Fruit fly (Drosophila melanogaster) whole organism, embryonic: Measurements from ENCODE around the gene CG44158.

Source experiments
- Ada2b ChIP-seq: fragments of 200-800 bp; sonication (Bioruptor generic); IDR thresholded peaks from 2 replicates; pipeline ENCODE4 v1.3.6; 2022; ENCODE audit warnings: missing biosample characterization, missing genetic modification characterization
- C15 ChIP-seq: fragments of 200-800 bp; sonication (Bioruptor generic); IDR thresholded peaks from 3 replicates; pipeline ENCODE4 v1.3.6; 2022; ENCODE audit warnings: missing biosample characterization, missing genetic modification characterization
- CG10267 ChIP-seq: fragments of 200-800 bp; sonication (Bioruptor generic); optimal IDR thresholded peaks from 2 replicates; lab custom pipeline; 2018; ENCODE audit warnings: missing biosample characterization, mild to moderate bottlenecking, missing genetic modification characterization, moderate library complexity
- CG10565 ChIP-seq: fragments of 200-800 bp; sonication (Bioruptor generic); optimal IDR thresholded peaks from 3 replicates; lab custom pipeline; 2016; ENCODE audit warnings: missing biosample characterization, mild to moderate bottlenecking, missing genetic modification characterization
- CG11456 ChIP-seq: fragments of 200-800 bp; sonication (Bioruptor generic); IDR thresholded peaks from 3 replicates; pipeline ENCODE4 v1.3.6; 2022; ENCODE audit warnings: missing biosample characterization, missing genetic modification characterization
- CG13424 ChIP-seq: fragments of 200-800 bp; sonication (Bioruptor generic); optimal IDR thresholded peaks from 2 replicates; lab custom pipeline; 2019; ENCODE audit warnings: missing biosample characterization, mild to moderate bottlenecking, missing genetic modification characterization, moderate library complexity
- CG16779 ChIP-seq: fragments of 200-800 bp; sonication (Bioruptor generic); IDR thresholded peaks from 2 replicates; pipeline ENCODE4 v1.3.6; 2022; ENCODE audit warnings: missing biosample characterization, missing genetic modification characterization
- CG16815 ChIP-seq: fragments of 200-800 bp; sonication (Bioruptor generic); optimal IDR thresholded peaks from 3 replicates; lab custom pipeline; 2017; ENCODE audit warnings: missing biosample characterization, mild to moderate bottlenecking, missing genetic modification characterization
- CG17802 ChIP-seq: fragments of 200-800 bp; sonication (Bioruptor generic); optimal IDR thresholded peaks from 2 replicates; lab custom pipeline; 2018; ENCODE audit warnings: missing biosample characterization, mild to moderate bottlenecking, missing genetic modification characterization, moderate library complexity
- CG17912 ChIP-seq: fragments of 200-800 bp; sonication (Bioruptor generic); optimal IDR thresholded peaks from 2 replicates; lab custom pipeline; 2018; ENCODE audit warnings: missing biosample characterization, mild to moderate bottlenecking, missing genetic modification characterization
- CG18764 ChIP-seq: fragments of 200-800 bp; sonication (Bioruptor generic); optimal IDR thresholded peaks from 3 replicates; lab custom pipeline; 2016; ENCODE audit warnings: missing biosample characterization, missing genetic modification characterization
- CG34224 ChIP-seq: fragments of 200-800 bp; sonication (Bioruptor generic); IDR thresholded peaks from 3 replicates; pipeline ENCODE4 v1.3.6; 2022; ENCODE audit warnings: missing biosample characterization, missing genetic modification characterization; ENCODE audit not compliant: partially characterized antibody
- CG34422 ChIP-seq: fragments of 200-800 bp; sonication (Bioruptor generic); IDR thresholded peaks from 3 replicates; pipeline ENCODE4 v1.3.6; 2022; ENCODE audit warnings: missing biosample characterization, missing genetic modification characterization
- CG3995 ChIP-seq: fragments of 200-800 bp; sonication (Bioruptor generic); optimal IDR thresholded peaks from 3 replicates; lab custom pipeline; 2016; ENCODE audit warnings: missing biosample characterization, missing genetic modification characterization
- CG4707 ChIP-seq: fragments of 200-800 bp; sonication (Bioruptor generic); optimal IDR thresholded peaks from 2 replicates; lab custom pipeline; 2018; ENCODE audit warnings: missing biosample characterization, mild to moderate bottlenecking, missing genetic modification characterization, moderate library complexity
- CG4854 ChIP-seq: fragments of 200-800 bp; sonication (Bioruptor generic); optimal IDR thresholded peaks from 2 replicates; lab custom pipeline; 2016; ENCODE audit warnings: missing biosample characterization, missing genetic modification characterization, inconsistent platforms
- CG5245 ChIP-seq: fragments of 200-800 bp; sonication (Bioruptor generic); optimal IDR thresholded peaks from 3 replicates; lab custom pipeline; 2016; ENCODE audit warnings: missing biosample characterization, missing genetic modification characterization
- CG7556 ChIP-seq: fragments of 200-800 bp; sonication (Bioruptor generic); optimal IDR thresholded peaks from 2 replicates; lab custom pipeline; 2017; ENCODE audit warnings: missing biosample characterization, mild to moderate bottlenecking, missing genetic modification characterization
- CG9817 ChIP-seq: fragments of 200-800 bp; sonication (Bioruptor generic); optimal IDR thresholded peaks from 2 replicates; lab custom pipeline; 2018; ENCODE audit warnings: missing biosample characterization, mild to moderate bottlenecking, missing genetic modification characterization, moderate library complexity
- Camta ChIP-seq: fragments of 200-800 bp; sonication (Bioruptor generic); optimal IDR thresholded peaks from 2 replicates; lab custom pipeline; 2016; ENCODE audit warnings: missing biosample characterization, missing genetic modification characterization
- Dll ChIP-seq: fragments of 200-800 bp; sonication (Bioruptor generic); IDR thresholded peaks from 4 replicates; pipeline ENCODE4 v1.3.6; 2022; ENCODE audit warnings: missing biosample characterization, missing genetic modification characterization; ENCODE audit not compliant: partially characterized antibody
- Doc2 ChIP-seq: fragments of 200-800 bp; sonication (Bioruptor generic); IDR thresholded peaks from 2 replicates; pipeline ENCODE4 v1.3.6; 2022; ENCODE audit warnings: missing biosample characterization, missing genetic modification characterization
- Drgx ChIP-seq: fragments of 200-800 bp; sonication (Bioruptor generic); IDR thresholded peaks from 2 replicates; pipeline ENCODE4 v1.3.6; 2022; ENCODE audit warnings: missing biosample characterization, missing genetic modification characterization
- Ets65A ChIP-seq: fragments of 200-800 bp; sonication (Bioruptor generic); peaks from one replicate; lab custom pipeline; 2016; ENCODE audit warnings: missing biosample characterization, missing genetic modification characterization
- Hey ChIP-seq: fragments of 200-800 bp; sonication (Bioruptor generic); optimal IDR thresholded peaks from 3 replicates; lab custom pipeline; 2018; ENCODE audit warnings: missing biosample characterization, mild to moderate bottlenecking, missing genetic modification characterization
- Hmx ChIP-seq: fragments of 200-800 bp; sonication (Bioruptor generic); optimal IDR thresholded peaks from 2 replicates; lab custom pipeline; 2016; ENCODE audit warnings: missing biosample characterization, missing genetic modification characterization
- Hr3 ChIP-seq: fragments of 200-800 bp; sonication (Bioruptor generic); optimal IDR thresholded peaks from 3 replicates; lab custom pipeline; 2016; ENCODE audit warnings: missing biosample characterization, missing genetic modification characterization
- Lpt ChIP-seq: fragments of >200 bp; optimal IDR thresholded peaks from 2 replicates; lab custom pipeline; 2018; ENCODE audit warnings: missing biosample characterization, missing genetic modification characterization
- Pdp1 ChIP-seq, 2 experiments: fragments of 200-800 bp; sonication (Bioruptor generic); optimal IDR thresholded peaks; 3 replicates each; lab custom pipeline; 2016; ENCODE audit warnings: missing biosample characterization in 2 of 2, missing genetic modification characterization in 2 of 2, mild to moderate bottlenecking in 1 of 2, moderate library complexity in 1 of 2
- Sox100B ChIP-seq: fragments of 200-800 bp; sonication (Bioruptor generic); optimal IDR thresholded peaks from 3 replicates; lab custom pipeline; 2018; ENCODE audit warnings: missing biosample characterization, mild to moderate bottlenecking, missing genetic modification characterization
- Tbp ChIP-seq: fragments of >200 bp; optimal IDR thresholded peaks from 2 replicates; lab custom pipeline; 2018; ENCODE audit warnings: missing biosample characterization, missing genetic modification characterization
- bigmax ChIP-seq: fragments of 200-800 bp; sonication (Bioruptor generic); optimal IDR thresholded peaks from 2 replicates; lab custom pipeline; 2018; ENCODE audit warnings: missing biosample characterization, mild to moderate bottlenecking, missing genetic modification characterization
- bsh ChIP-seq, 2 experiments: fragments of 200-800 bp; sonication (Bioruptor generic); optimal IDR thresholded peaks; 2 replicates each; lab custom pipeline; 2017 to 2018; ENCODE audit warnings: mild to moderate bottlenecking in 2 of 2, missing biosample characterization in 2 of 2, missing genetic modification characterization in 2 of 2, moderate library complexity in 1 of 2
- ci ChIP-seq: fragments of 200-800 bp; sonication (Bioruptor generic); IDR thresholded peaks from 3 replicates; pipeline ENCODE4 v1.3.6; 2022; ENCODE audit warnings: missing biosample characterization, missing genetic modification characterization
- ems ChIP-seq: fragments of 200-800 bp; sonication (Bioruptor generic); optimal IDR thresholded peaks from 3 replicates; lab custom pipeline; 2016; ENCODE audit warnings: missing biosample characterization, missing genetic modification characterization
- eve ChIP-seq, 2 experiments: fragments of >200 bp; optimal IDR thresholded peaks; 2 replicates each; lab custom pipeline; 2017; ENCODE audit warnings: missing biosample characterization in 2 of 2, missing genetic modification characterization in 2 of 2
- gcm2 ChIP-seq: fragments of 200-800 bp; sonication (Bioruptor generic); optimal IDR thresholded peaks from 2 replicates; lab custom pipeline; 2016; ENCODE audit warnings: missing biosample characterization, missing genetic modification characterization
- grn ChIP-seq: fragments of 200-800 bp; sonication (Bioruptor generic); optimal IDR thresholded peaks from 3 replicates; lab custom pipeline; 2017; ENCODE audit warnings: missing biosample characterization, missing genetic modification characterization
- h ChIP-seq: fragments of >200 bp; optimal IDR thresholded peaks from 2 replicates; lab custom pipeline; 2017
- hbn ChIP-seq: fragments of 200-800 bp; sonication (Bioruptor generic); IDR thresholded peaks from 2 replicates; pipeline ENCODE4 v1.3.6; 2022; ENCODE audit warnings: missing biosample characterization, missing genetic modification characterization; ENCODE audit not compliant: partially characterized antibody
- org-1 ChIP-seq: fragments of 200-800 bp; sonication (Bioruptor generic); optimal IDR thresholded peaks from 2 replicates; lab custom pipeline; 2017; ENCODE audit warnings: missing biosample characterization, missing genetic modification characterization
- pros ChIP-seq: fragments of 200-800 bp; sonication (Bioruptor generic); optimal IDR thresholded peaks from 3 replicates; lab custom pipeline; 2019; ENCODE audit warnings: missing biosample characterization, mild to moderate bottlenecking, missing genetic modification characterization, moderate library complexity
- repo ChIP-seq: fragments of 200-800 bp; sonication (Bioruptor generic); optimal IDR thresholded peaks from 2 replicates; lab custom pipeline; 2016; ENCODE audit warnings: missing biosample characterization, missing genetic modification characterization
- run ChIP-seq: fragments of 200-800 bp; sonication (Bioruptor generic); optimal IDR thresholded peaks from 3 replicates; lab custom pipeline; 2018; ENCODE audit warnings: missing biosample characterization, mild to moderate bottlenecking, missing genetic modification characterization
- sd ChIP-seq: fragments of 200-800 bp; sonication (Bioruptor generic); optimal IDR thresholded peaks from 3 replicates; lab custom pipeline; 2018; ENCODE audit warnings: missing biosample characterization, mild to moderate bottlenecking, missing genetic modification characterization, moderate library complexity
- seq ChIP-seq: fragments of 200-800 bp; sonication (Bioruptor generic); IDR thresholded peaks from 2 replicates; pipeline ENCODE4 v1.3.6; 2022; ENCODE audit warnings: missing biosample characterization, missing genetic modification characterization
- sqz ChIP-seq: fragments of 200-800 bp; sonication (Bioruptor generic); optimal IDR thresholded peaks from 3 replicates; lab custom pipeline; 2018; ENCODE audit warnings: missing biosample characterization, mild to moderate bottlenecking, missing genetic modification characterization
- sr ChIP-seq: fragments of 200-800 bp; sonication (Bioruptor generic); IDR thresholded peaks from 3 replicates; pipeline ENCODE4 v1.3.6; 2022; ENCODE audit warnings: missing biosample characterization, missing genetic modification characterization
- sug ChIP-seq: fragments of 200-800 bp; optimal IDR thresholded peaks from 2 replicates; lab custom pipeline; 2019; ENCODE audit warnings: missing biosample characterization, mild to moderate bottlenecking, missing genetic modification characterization, moderate library complexity
- ttk ChIP-seq: fragments of 200-800 bp; sonication (Bioruptor generic); IDR thresholded peaks from 2 replicates; pipeline ENCODE4 v2.1.2; 2022; ENCODE audit warnings: missing biosample characterization, missing genetic modification characterization
- yki ChIP-seq: fragments of >200 bp; optimal IDR thresholded peaks from 3 replicates; lab custom pipeline; 2018
- zen2 ChIP-seq: fragments of 200-800 bp; sonication (Bioruptor generic); IDR thresholded peaks from 3 replicates; pipeline ENCODE4 v1.3.6; 2022; ENCODE audit warnings: missing biosample characterization, missing genetic modification characterization; ENCODE audit not compliant: partially characterized antibody

CG44158 gene

DNA sequence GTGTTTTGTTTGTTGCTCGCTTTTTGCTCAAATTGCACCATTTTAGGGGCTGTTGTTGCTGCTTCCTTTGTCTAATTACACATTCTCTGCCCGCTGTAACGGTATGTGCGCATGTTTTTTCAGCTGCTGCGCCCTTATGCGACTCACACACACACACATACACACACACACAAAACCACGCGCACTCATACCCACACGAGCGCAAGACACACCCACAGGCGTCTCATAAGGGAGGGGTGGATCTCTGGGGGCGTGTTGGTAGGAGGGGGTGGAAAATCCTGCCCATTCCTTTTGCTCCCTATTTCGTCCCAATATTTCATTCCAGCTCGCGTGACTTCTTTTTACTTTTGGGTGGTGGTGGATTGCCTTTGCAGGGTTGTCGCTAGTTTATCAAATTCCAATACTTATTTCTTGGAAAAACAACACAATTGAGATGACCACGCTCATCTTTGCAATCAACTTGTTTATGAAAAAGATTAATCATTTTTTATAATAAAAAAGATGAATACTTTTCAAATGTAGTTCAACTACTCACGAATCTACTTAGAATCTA lies 36.5 kb downstream of the CG44158 start (continued):
- TF ChIP-seq CG11456 (GFP tag; lab: Robert Waterston, UW) (no peak), CG13424 (tag; lab: Kevin White, UChicago) (no peak), Ets65A (GFP tag; lab: Kevin White, UChicago) (peak; percentile 29), eve (GFP tag; optimal IDR thresholded peaks at IDR 0.05; lab: Kevin White, UChicago) (no peak), CG4854 (no peak), bsh (GFP tag; optimal IDR thresholded peaks at IDR 0.05; lab: Kevin White, UChicago) (no peak), CG10565 (GFP tag; lab: Kevin White, UChicago) (no peak), CG17802 (tag; lab: Kevin White, UChicago) (no peak), CG4707 (no peak), CG18764 (GFP tag; lab: Kevin White, UChicago) (no peak), sqz (peak; percentile 17), Lpt (GFP tag; lab: Kevin White, UChicago) (no peak), CG16815 (no peak), sug (tag; lab: Kevin White, UChicago) (no peak), CG3995 (GFP tag; lab: Kevin White, UChicago) (no peak), pros (peak; percentile 74), ems (GFP tag; lab: Kevin White, UChicago) (no peak), CG17912 (GFP tag; lab: Kevin White, UChicago) (no peak), CG10267 (tag; lab: Kevin White, UChicago) (no peak), gcm2 (GFP tag; lab: Kevin White, UChicago) (no peak), yki (lab: Kevin White, UChicago) (no peak), grn (GFP tag; lab: Kevin White, UChicago) (no peak), Doc2 (GFP tag; lab: Robert Waterston, UW) (no peak), Ada2b (GFP tag; lab: Robert Waterston, UW) (no peak), repo (GFP tag; lab: Kevin White, UChicago) (no peak), ttk (GFP tag; lab: Robert Waterston, UW) (0 out of 2 replicates have a peak, but pooled peaks have one; percentile 17), hbn (GFP tag; lab: Robert Waterston, UW) (no peak), Hmx (GFP tag; lab: Kevin White, UChicago) (no peak), CG34422 (no peak; the same call in 2 of the 3 replicates), Hr3 (GFP tag; lab: Kevin White, UChicago) (no peak), Pdp1 (GFP tag; optimal IDR thresholded peaks at IDR 0.05; lab: Kevin White, UChicago) (no peak), ci (GFP tag; lab: Robert Waterston, UW) (0 out of 3 replicates have a peak, but pooled peaks have one; percentile 32), CG7556 (GFP tag; lab: Kevin White, UChicago) (no peak), bigmax (no peak), Hey (tag; lab: Kevin White, UChicago) (no peak), CG9817 (tag; lab: Kevin White, UChicago) (no peak), Tbp (GFP tag; lab: Kevin White, UChicago) (no peak), CG34224 (no peak), Drgx (GFP tag; lab: Robert Waterston, UW) (no peak), C15 (GFP tag; lab: Robert Waterston, UW) (no peak), h (no peak), Camta (GFP tag; lab: Kevin White, UChicago) (no peak), sr (GFP tag; lab: Robert Waterston, UW) (no peak), CG5245 (no peak), seq (GFP tag; lab: Robert Waterston, UW) (peak; percentile 16; the same call in 1 of the 2 replicates), sd (tag; lab: Kevin White, UChicago) (peak; percentile 67), Dll (no peak), run (tag; lab: Kevin White, UChicago) (no peak), org-1 (GFP tag; lab: Kevin White, UChicago) (no peak), zen2 (no peak), CG16779 (GFP tag; lab: Robert Waterston, UW) (0 out of 2 replicates have a peak, but pooled peaks have one; percentile 3), Sox100B (GFP tag; lab: Kevin White, UChicago) (no peak)
